Worm (Caenorhabditis elegans): Measurements from ENCODE around the gene F52C9.3.

Gene F52C9.3

DNA sequence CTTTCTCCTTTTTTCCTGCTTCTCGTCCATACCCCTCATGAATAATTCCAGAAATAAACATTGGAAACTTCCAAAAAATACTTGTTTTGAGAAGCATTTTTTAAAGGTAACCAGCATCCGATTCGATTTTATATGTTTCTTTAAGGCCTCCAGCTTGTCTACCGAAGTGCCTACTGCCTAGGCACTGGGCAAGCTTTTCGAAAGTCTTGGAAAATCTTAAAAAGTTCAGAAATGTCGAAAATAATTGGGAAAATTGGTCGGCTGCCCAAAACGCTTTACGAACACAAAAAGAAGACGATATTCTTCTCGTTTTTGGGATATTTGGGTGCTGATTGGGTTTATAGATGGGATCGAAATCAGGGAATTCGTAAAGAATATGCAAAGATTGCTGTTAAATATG lies at the start of gene F52C9.3:
TSS of gene F52C9.3 (plus strand) at position 225 of the 400 bp plus-strand sequence.
- TF ChIP-seq pha-4 (tag; optimal IDR thresholded peaks at IDR 0.05) (no peak), sem-2 (GFP tag; optimal IDR thresholded peaks at IDR 0.05) (no peak), ceh-43 (GFP tag; optimal IDR thresholded peaks at IDR 0.05) (no peak), M03D4.4 (tag; optimal IDR thresholded peaks at IDR 0.05) (no peak)

DNA sequence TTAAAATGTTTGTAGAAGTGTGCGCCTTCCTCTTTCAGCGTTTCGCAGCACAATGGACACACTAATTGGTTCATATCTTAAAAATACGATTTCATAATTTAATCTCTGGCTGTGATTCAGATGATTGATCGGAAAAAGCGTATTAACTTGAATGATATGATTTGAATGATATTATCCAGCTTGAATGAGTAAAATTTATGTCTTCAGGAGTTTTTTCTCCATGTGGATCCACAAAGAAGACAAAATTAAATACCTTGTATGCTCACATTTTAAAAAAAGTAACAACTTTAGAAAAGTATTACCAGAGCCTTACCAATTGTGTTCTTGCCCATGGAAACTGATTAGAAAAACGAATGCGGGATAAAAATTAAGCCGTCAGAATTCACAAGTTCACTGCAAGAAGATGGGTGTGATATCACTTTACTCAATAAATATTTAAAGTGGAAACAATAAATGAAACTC lies 48.3 kb upstream of the F52C9.3 start, which contains the start of gene ztf-8:
TSS of gene ztf-8 (minus strand) at position 76 of the 462 bp plus-strand sequence.
- TF ChIP-seq ces-1 (GFP tag; optimal IDR thresholded peaks at IDR 0.05), result peak; percentile 3
- TF ChIP-seq sptf-1 (tag; optimal IDR thresholded peaks at IDR 0.05), result no peak

DNA sequence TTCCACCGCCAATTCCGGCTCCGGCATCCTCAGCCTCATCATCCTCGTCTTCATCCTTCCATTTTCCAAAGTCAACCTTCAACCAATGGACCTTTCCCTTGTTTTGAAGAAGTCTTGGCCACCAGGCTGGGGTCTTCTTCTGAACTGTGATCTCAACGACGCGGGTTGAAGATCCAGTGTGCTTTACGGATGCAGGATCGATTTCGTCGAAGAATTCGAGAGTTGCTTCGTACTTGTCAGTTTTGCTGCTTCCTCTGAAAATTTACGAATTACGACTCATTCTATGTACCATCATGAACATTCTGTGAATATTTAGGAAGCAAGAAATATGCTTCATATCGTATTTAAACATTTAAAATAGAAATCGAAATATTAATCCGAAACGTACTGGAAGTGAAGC lies 47.4 kb upstream of the F52C9.3 start:
- TF ChIP-seq lin-13 (tag; optimal IDR thresholded peaks at IDR 0.05) (no peak), elt-1 (tag; optimal IDR thresholded peaks at IDR 0.05; ENCODE audit: borderline replicate concordance, insufficient read depth) (no peak), ceh-43 (GFP tag; optimal IDR thresholded peaks at IDR 0.05) (no peak), snpc-4 (tag; optimal IDR thresholded peaks at IDR 0.05) (no peak), sem-2 (GFP tag; optimal IDR thresholded peaks at IDR 0.05) (no peak), mls-2 (tag; optimal IDR thresholded peaks at IDR 0.05) (no peak), ham-2 (GFP tag; optimal IDR thresholded peaks at IDR 0.05) (no peak), nhr-12 (tag; optimal IDR thresholded peaks at IDR 0.05) (no peak), nhr-237 (tag; optimal IDR thresholded peaks at IDR 0.05) (no peak), sptf-1 (tag; optimal IDR thresholded peaks at IDR 0.05) (no peak), hlh-1 (tag; optimal IDR thresholded peaks at IDR 0.05) (no peak)

DNA sequence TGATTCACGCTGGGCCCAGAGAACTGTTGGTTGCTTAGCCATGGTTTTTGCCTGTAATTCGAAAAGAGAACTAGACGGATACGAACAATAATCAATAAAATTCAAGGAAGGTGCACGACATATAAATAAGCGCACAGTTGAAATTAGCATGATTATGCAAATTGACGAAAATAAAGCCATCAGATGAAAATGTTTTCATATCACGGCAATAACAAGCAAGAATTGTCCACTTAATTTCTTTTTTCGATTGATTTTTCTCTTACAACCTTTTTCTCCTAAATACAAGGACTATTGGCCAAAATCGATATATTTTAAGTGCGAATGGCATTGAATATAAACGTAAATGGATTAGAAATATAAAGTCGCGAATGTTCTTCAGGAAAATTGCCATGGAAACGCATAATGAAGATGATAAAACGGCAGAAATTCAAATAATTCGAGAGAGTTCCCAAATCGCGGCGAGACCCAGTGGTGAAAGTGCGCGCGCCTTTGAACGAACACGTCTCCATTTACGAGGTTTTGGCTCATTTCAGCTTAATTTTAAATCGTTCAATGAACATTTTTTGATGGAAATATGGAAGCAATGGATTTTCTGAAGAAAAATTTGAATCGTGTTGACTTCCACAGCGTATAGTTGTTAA lies 46.9 kb upstream of the F52C9.3 start, which contains the start of the genes daf-41 and toc-1:
TSS of gene daf-41 (minus strand) at position 51 of the 641 bp plus-strand sequence.
TSS of gene toc-1 (plus strand) at position 537 of the 641 bp plus-strand sequence.
- peak; percentile 24 for TF ChIP-seq nhr-237 (tag; optimal IDR thresholded peaks at IDR 0.05)
- TF ChIP-seq ces-1 (GFP tag; optimal IDR thresholded peaks at IDR 0.05), result peak; percentile 72
- TF ChIP-seq snpc-4 (tag; optimal IDR thresholded peaks at IDR 0.05), result no peak
- no peak for TF ChIP-seq tbx-8 (GFP tag; optimal IDR thresholded peaks at IDR 0.05)
- no peak for TF ChIP-seq M03D4.4 (tag; optimal IDR thresholded peaks at IDR 0.05)
- no peak for TF ChIP-seq cnd-1 (tag; optimal IDR thresholded peaks at IDR 0.05)
- TF ChIP-seq nhr-28 (tag; optimal IDR thresholded peaks at IDR 0.05), result no peak
- no peak for TF ChIP-seq ztf-11 (tag; optimal IDR thresholded peaks at IDR 0.05)
- TF ChIP-seq zip-8 (tag; optimal IDR thresholded peaks at IDR 0.05), result no peak
- TF ChIP-seq blmp-1 (tag; optimal IDR thresholded peaks at IDR 0.05), result no peak
- TF ChIP-seq mls-2 (tag; optimal IDR thresholded peaks at IDR 0.05), result peak; percentile 55
- peak; percentile 64 for TF ChIP-seq mep-1 (tag; optimal IDR thresholded peaks at IDR 0.05)
- TF ChIP-seq unc-120 (tag; optimal IDR thresholded peaks at IDR 0.05; ENCODE audit: poor library complexity, severe bottlenecking), result peak; percentile 56
- TF ChIP-seq hlh-1 (tag; optimal IDR thresholded peaks at IDR 0.05), result no peak

DNA sequence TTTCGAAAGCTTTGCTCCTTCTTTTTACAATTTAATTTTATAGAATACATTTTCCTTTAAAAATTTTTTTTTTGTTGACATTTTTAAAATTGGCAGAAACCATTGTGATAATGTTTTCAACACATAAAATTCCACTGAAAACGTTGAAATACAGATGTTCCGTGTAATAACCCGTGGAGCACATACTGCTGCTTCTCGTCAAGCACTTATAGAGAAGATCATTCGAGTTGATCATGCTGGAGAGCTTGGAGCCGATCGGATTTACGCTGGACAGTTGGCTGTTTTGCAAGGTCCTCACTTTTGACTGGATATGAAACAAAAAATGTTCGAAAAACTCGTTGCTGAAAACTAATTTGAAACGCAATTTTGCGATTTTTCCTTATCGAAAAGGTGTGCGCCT lies 43.9 kb upstream of the F52C9.3 start, which contains the start of gene clk-1:
TSS of gene clk-1 (plus strand) at position 155 of the 400 bp plus-strand sequence.
- TF ChIP-seq drap-1 (GFP tag; optimal IDR thresholded peaks at IDR 0.05) (no peak), tbx-8 (GFP tag; optimal IDR thresholded peaks at IDR 0.05) (no peak), ceh-83 (GFP tag; optimal IDR thresholded peaks at IDR 0.05) (no peak), mep-1 (tag; optimal IDR thresholded peaks at IDR 0.05) (no peak), nhr-76 (tag; optimal IDR thresholded peaks at IDR 0.05) (no peak), nhr-237 (tag; optimal IDR thresholded peaks at IDR 0.05) (no peak), ztf-11 (tag; optimal IDR thresholded peaks at IDR 0.05) (no peak), M03D4.4 (tag; optimal IDR thresholded peaks at IDR 0.05) (no peak), elt-1 (tag; optimal IDR thresholded peaks at IDR 0.05; ENCODE audit: borderline replicate concordance, insufficient read depth) (no peak)

DNA sequence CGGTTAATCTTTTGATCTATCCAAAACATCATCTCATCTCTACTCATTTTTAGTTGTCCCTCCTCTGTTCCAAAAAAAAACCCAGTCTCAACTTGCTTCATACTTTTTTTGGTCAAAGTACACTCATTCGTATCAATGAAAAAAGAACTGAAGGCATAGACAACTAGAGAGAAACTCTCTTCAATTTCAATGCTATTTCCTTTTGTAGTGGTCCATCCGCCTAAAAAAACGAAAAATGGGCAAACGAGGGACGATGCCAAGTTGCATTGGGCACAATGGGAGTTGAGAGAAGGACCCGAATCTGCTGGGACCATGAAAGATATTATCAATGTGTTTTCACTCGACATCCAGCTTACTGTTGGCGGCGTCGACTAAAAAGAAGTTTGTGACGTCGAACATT lies 41.5 kb upstream of the F52C9.3 start:
- TF ChIP-seq nhr-237 (tag; optimal IDR thresholded peaks at IDR 0.05), result no peak
- TF ChIP-seq mab-5 (tag; optimal IDR thresholded peaks at IDR 0.05), result no peak
- no peak for TF ChIP-seq tbx-8 (GFP tag; optimal IDR thresholded peaks at IDR 0.05)
- no peak for TF ChIP-seq hlh-1 (tag; optimal IDR thresholded peaks at IDR 0.05)
- no peak for TF ChIP-seq sem-2 (GFP tag; optimal IDR thresholded peaks at IDR 0.05)

Data from whole organism, mixed stage, embryonic.